Worm (Caenorhabditis elegans): Measurements from ENCODE around the gene C07A9.12.
A peak's percentile ranks its signal among the peaks of the same experiment; 100 is the strongest.

C07A9.12 gene

ce11 chrIII:9713862-9714261 lies 13.5 kb downstream of the C07A9.12 start, which contains the start of gene ncx-6:
TSS of gene ncx-6 (minus strand) at chrIII:9713949.
- TF ChIP-seq Y22D7AL.16 (tag; optimal IDR thresholded peaks at IDR 0.05) (no peak), ceh-30 (tag; optimal IDR thresholded peaks at IDR 0.05) (no peak), nhr-11 (tag; optimal IDR thresholded peaks at IDR 0.05) (no peak), ceh-24 (tag; optimal IDR thresholded peaks at IDR 0.05) (no peak), tbx-2 (tag; optimal IDR thresholded peaks at IDR 0.05) (no peak), pha-2 (tag; optimal IDR thresholded peaks at IDR 0.05) (no peak), lin-11 (tag; optimal IDR thresholded peaks at IDR 0.05) (no peak), sox-4 (tag; optimal IDR thresholded peaks at IDR 0.05) (no peak), nfya-1 (tag; optimal IDR thresholded peaks at IDR 0.05) (no peak), pqm-1 (tag; optimal IDR thresholded peaks at IDR 0.05) (no peak), eyg-1 (tag; optimal IDR thresholded peaks at IDR 0.05) (no peak), sdc-2 (tag; optimal IDR thresholded peaks at IDR 0.05) (no peak), hlh-13 (GFP tag; optimal IDR thresholded peaks at IDR 0.05) (no peak), ceh-45 (GFP tag; IDR thresholded peaks at IDR 0.05) (no peak), ceh-9 (tag; optimal IDR thresholded peaks at IDR 0.05) (no peak), ztf-16 (tag; optimal IDR thresholded peaks at IDR 0.05) (no peak), fkh-6 (tag; optimal IDR thresholded peaks at IDR 0.05) (no peak), gmeb-2 (tag; optimal IDR thresholded peaks at IDR 0.05) (no peak), ceh-22 (tag; optimal IDR thresholded peaks at IDR 0.05) (no peak)

ce11 chrIII:9713182-9713581 lies 14.2 kb downstream of the C07A9.12 start:
- TF ChIP-seq tbx-2 (tag; optimal IDR thresholded peaks at IDR 0.05) (no peak), fkh-6 (tag; optimal IDR thresholded peaks at IDR 0.05) (no peak), pat-9 (tag; optimal IDR thresholded peaks at IDR 0.05) (no peak), ceh-34 (tag; optimal IDR thresholded peaks at IDR 0.05) (no peak), ceh-30 (tag; optimal IDR thresholded peaks at IDR 0.05) (no peak), nhr-11 (tag; optimal IDR thresholded peaks at IDR 0.05) (no peak), pag-3 (tag; optimal IDR thresholded peaks at IDR 0.05; ENCODE audit: borderline replicate concordance) (no peak), K09A11.1 (tag; optimal IDR thresholded peaks at IDR 0.05; ENCODE audit: insufficient read depth) (no peak), nfya-1 (tag; optimal IDR thresholded peaks at IDR 0.05) (no peak), ttx-3 (tag; optimal IDR thresholded peaks at IDR 0.05) (no peak)

- TF ChIP-seq fkh-10 (GFP tag; optimal IDR thresholded peaks at IDR 0.05), result no peak
- TF ChIP-seq ztf-16 (tag; optimal IDR thresholded peaks at IDR 0.05), result no peak
Observed at ce11 chrIII:9711163-9711562, 16.2 kb downstream of the C07A9.12 start.

ce11 chrIII:9705157-9705905 lies 22.0 kb downstream of the C07A9.12 start:
- TF ChIP-seq tbx-7 (tag; optimal IDR thresholded peaks at IDR 0.05) (no peak), C08G9.2 (tag; optimal IDR thresholded peaks at IDR 0.05) (peak; percentile 13), elt-2 (tag; optimal IDR thresholded peaks at IDR 0.05) (no peak), ceh-34 (tag; optimal IDR thresholded peaks at IDR 0.05) (no peak), unc-42 (tag; optimal IDR thresholded peaks at IDR 0.05) (no peak), ceh-14 (tag; optimal IDR thresholded peaks at IDR 0.05) (no peak), nhr-11 (tag; optimal IDR thresholded peaks at IDR 0.05) (no peak), nhr-232 (tag; optimal IDR thresholded peaks at IDR 0.05) (peak; percentile 37), ceh-9 (tag; optimal IDR thresholded peaks at IDR 0.05) (no peak), dmd-4 (tag; optimal IDR thresholded peaks at IDR 0.05; ENCODE audit: borderline replicate concordance) (no peak), unc-86 (tag; optimal IDR thresholded peaks at IDR 0.05) (no peak), ttx-3 (tag; optimal IDR thresholded peaks at IDR 0.05) (no peak), pat-9 (tag; optimal IDR thresholded peaks at IDR 0.05) (no peak), ceh-31 (tag; optimal IDR thresholded peaks at IDR 0.05) (no peak), fkh-10 (GFP tag; optimal IDR thresholded peaks at IDR 0.05) (no peak), ref-2 (tag; optimal IDR thresholded peaks at IDR 0.05) (no peak), pag-3 (tag; optimal IDR thresholded peaks at IDR 0.05; ENCODE audit: borderline replicate concordance) (no peak), ceh-6 (GFP tag; optimal IDR thresholded peaks at IDR 0.05) (no peak), gmeb-2 (tag; optimal IDR thresholded peaks at IDR 0.05) (no peak), T23F11.4 (GFP tag; optimal IDR thresholded peaks at IDR 0.05) (no peak), sdc-2 (tag; optimal IDR thresholded peaks at IDR 0.05) (peak; percentile 8), F13H6.1 (tag; optimal IDR thresholded peaks at IDR 0.05) (no peak), C38D4.7 (GFP tag; optimal IDR thresholded peaks at IDR 0.05) (no peak), elt-4 (tag; optimal IDR thresholded peaks at IDR 0.05) (no peak), madf-2 (tag; optimal IDR thresholded peaks at IDR 0.05) (no peak), hlh-13 (GFP tag; optimal IDR thresholded peaks at IDR 0.05) (no peak), nfya-1 (tag; optimal IDR thresholded peaks at IDR 0.05) (peak; percentile 15), eyg-1 (tag; optimal IDR thresholded peaks at IDR 0.05) (no peak), fkh-6 (tag; optimal IDR thresholded peaks at IDR 0.05) (peak; percentile 4), ahr-1 (tag; optimal IDR thresholded peaks at IDR 0.05) (no peak), mec-3 (tag; optimal IDR thresholded peaks at IDR 0.05; ENCODE audit: borderline replicate concordance) (no peak)
